Worm (Caenorhabditis elegans) whole organism, L1 larva: ENCODE measurements around the gene Y62E10A.6.
A peak's percentile ranks its signal among the peaks of the same experiment; 100 is the strongest.

Experiments
- C04F5.9 ChIP-seq: sonication (generic microtip); optimal IDR thresholded peaks from 2 replicates; lab custom pipeline; 2016; ENCODE audit warnings: missing genetic modification characterization, missing compliant biosample characterization
- C16A3.4 ChIP-seq: fragments of 150-350 bp; optimal IDR thresholded peaks from 2 replicates; lab custom pipeline; 2014; ENCODE audit warnings: missing biosample characterization, missing genetic modification characterization
- C34B4.2 ChIP-seq: sonication (generic microtip); optimal IDR thresholded peaks from 2 replicates; lab custom pipeline; 2017; ENCODE audit warnings: mild to moderate bottlenecking, missing genetic modification characterization, missing compliant biosample characterization
- Y116A8C.19 ChIP-seq: sonication (generic microtip); optimal IDR thresholded peaks from 2 replicates; lab custom pipeline; 2016; ENCODE audit warnings: missing compliant biosample characterization, missing genetic modification characterization, borderline replicate concordance
- alr-1 ChIP-seq: fragments of 200-800 bp; sonication (Bioruptor generic); optimal IDR thresholded peaks from 2 replicates; lab custom pipeline; 2018; ENCODE audit warnings: borderline replicate concordance, mild to moderate bottlenecking, missing genetic modification characterization, missing compliant biosample characterization
- ama-1 ChIP-seq: fragments of 150-350 bp; optimal IDR thresholded peaks from 2 replicates; lab custom pipeline; 2014
- blmp-1 ChIP-seq: fragments of 150-350 bp; optimal IDR thresholded peaks from 2 replicates; lab custom pipeline; 2014; ENCODE audit warnings: missing biosample characterization, missing genetic modification characterization
- ceh-82 ChIP-seq, 3 experiments: fragments of 150-350 bp in 1 of 3; sonication (generic microtip) in 2 of 3; optimal IDR thresholded peaks; 2 replicates each; lab custom pipeline; 2014 to 2017; ENCODE audit warnings: missing biosample characterization in 3 of 3, missing genetic modification characterization in 3 of 3
- dsc-1 ChIP-seq: sonication (generic microtip); optimal IDR thresholded peaks from 2 replicates; lab custom pipeline; 2016; ENCODE audit warnings: mild to moderate bottlenecking, missing genetic modification characterization, missing compliant biosample characterization
- efl-1 ChIP-seq, 4 experiments: fragments of 150-350 bp; optimal IDR thresholded peaks in 3 of 4; peaks in 1 of 4; 1 replicate in 1 of 4; 2 replicates in 3 of 4; lab custom pipeline; 2014; ENCODE audit warnings: missing biosample characterization in 2 of 4, missing genetic modification characterization in 2 of 4, missing genetic modification reagents in 2 of 4
- efl-3 ChIP-seq: fragments of 200-800 bp; sonication (Bioruptor generic); optimal IDR thresholded peaks from 2 replicates; lab custom pipeline; 2018; ENCODE audit warnings: mild to moderate bottlenecking, missing genetic modification characterization, missing compliant biosample characterization
- elt-2 ChIP-seq: sonication (generic microtip); optimal IDR thresholded peaks from 2 replicates; lab custom pipeline; 2016; ENCODE audit warnings: missing genetic modification characterization, mild to moderate bottlenecking, inconsistent platforms, missing compliant biosample characterization, missing genetic modification reagents
- ets-5 ChIP-seq: fragments of 200-800 bp; sonication (Bioruptor generic); IDR thresholded peaks from 2 replicates; pipeline ENCODE4 v1.3.6; 2022; ENCODE audit warnings: missing genetic modification characterization, missing compliant biosample characterization
- fos-1 ChIP-seq: fragments of 150-350 bp; optimal IDR thresholded peaks from 2 replicates; lab custom pipeline; 2014; ENCODE audit warnings: missing biosample characterization, missing genetic modification characterization
- hlh-17 ChIP-seq: fragments of 200-800 bp; sonication (Bioruptor generic); optimal IDR thresholded peaks from 2 replicates; lab custom pipeline; 2018; ENCODE audit warnings: missing genetic modification characterization, mild to moderate bottlenecking, missing compliant biosample characterization, moderate library complexity, borderline replicate concordance
- hlh-4 ChIP-seq: sonication (generic microtip); optimal IDR thresholded peaks from 2 replicates; lab custom pipeline; 2016; ENCODE audit warnings: mild to moderate bottlenecking, missing genetic modification characterization, missing compliant biosample characterization
- irx-1 ChIP-seq: sonication (generic microtip); optimal IDR thresholded peaks from 2 replicates; lab custom pipeline; 2016; ENCODE audit warnings: missing genetic modification characterization, missing compliant biosample characterization
- isw-1 ChIP-seq: fragments of 200-800 bp; sonication (Bioruptor generic); IDR thresholded peaks from 2 replicates; pipeline ENCODE4 v1.3.6; 2022; ENCODE audit warnings: missing genetic modification characterization, missing compliant biosample characterization
- lin-13 ChIP-seq: fragments of 150-350 bp; optimal IDR thresholded peaks from 2 replicates; lab custom pipeline; 2014; ENCODE audit warnings: missing biosample characterization, missing genetic modification reagents, missing genetic modification characterization
- lin-14 ChIP-seq: fragments of 200-800 bp; sonication (Bioruptor generic); optimal IDR thresholded peaks from 2 replicates; lab custom pipeline; 2018; ENCODE audit warnings: mild to moderate bottlenecking, missing genetic modification characterization, moderate library complexity, missing compliant biosample characterization
- lin-15B ChIP-seq: fragments of 150-350 bp; sonication (generic microtip); optimal IDR thresholded peaks from 3 replicates; lab custom pipeline; 2014; ENCODE audit warnings: missing biosample characterization, missing genetic modification characterization
- lin-35 ChIP-seq, 2 experiments: fragments of 150-350 bp; optimal IDR thresholded peaks; 2 replicates each; lab custom pipeline; 2014; ENCODE audit warnings: missing biosample characterization in 2 of 2, missing genetic modification characterization in 2 of 2, missing genetic modification reagents in 2 of 2
- lsy-2 ChIP-seq, 2 experiments: fragments of 150-350 bp; optimal IDR thresholded peaks; 2 replicates each; lab custom pipeline; 2014; ENCODE audit warnings: missing biosample characterization in 2 of 2, missing genetic modification characterization in 2 of 2
- mab-9 ChIP-seq: fragments of 200-800 bp; sonication (Bioruptor generic); IDR thresholded peaks from 2 replicates; pipeline ENCODE4 v1.3.6; 2022; ENCODE audit warnings: missing genetic modification reagents, missing genetic modification characterization, missing compliant biosample characterization
- mef-2 ChIP-seq: fragments of 150-350 bp; optimal IDR thresholded peaks from 2 replicates; lab custom pipeline; 2014; ENCODE audit warnings: missing biosample characterization, missing genetic modification characterization
- nhr-11 ChIP-seq: fragments of 150-350 bp; optimal IDR thresholded peaks from 2 replicates; lab custom pipeline; 2014; ENCODE audit warnings: missing biosample characterization, missing genetic modification characterization
- nhr-20 ChIP-seq: sonication (generic microtip); optimal IDR thresholded peaks from 2 replicates; lab custom pipeline; 2016; ENCODE audit warnings: mild to moderate bottlenecking, missing genetic modification characterization, missing compliant biosample characterization
- nhr-237 ChIP-seq: fragments of 150-350 bp; optimal IDR thresholded peaks from 2 replicates; lab custom pipeline; 2014; ENCODE audit warnings: missing biosample characterization, missing genetic modification characterization
- nhr-71 ChIP-seq: sonication (generic microtip); optimal IDR thresholded peaks from 2 replicates; lab custom pipeline; 2016; ENCODE audit warnings: mild to moderate bottlenecking, missing genetic modification characterization, moderate library complexity, missing compliant biosample characterization
- nhr-76 ChIP-seq: sonication (generic microtip); optimal IDR thresholded peaks from 2 replicates; lab custom pipeline; 2017; ENCODE audit warnings: missing biosample characterization, missing genetic modification characterization
- nhr-77 ChIP-seq: fragments of 150-350 bp; optimal IDR thresholded peaks from 2 replicates; lab custom pipeline; 2014; ENCODE audit warnings: missing biosample characterization, missing genetic modification characterization
- nhr-84 ChIP-seq: sonication (generic microtip); optimal IDR thresholded peaks from 2 replicates; lab custom pipeline; 2017; ENCODE audit warnings: missing biosample characterization, missing genetic modification characterization
- nhr-90 ChIP-seq: sonication (generic microtip); optimal IDR thresholded peaks from 2 replicates; lab custom pipeline; 2016; ENCODE audit warnings: mild to moderate bottlenecking, missing genetic modification characterization, missing compliant biosample characterization; ENCODE audit not compliant: poor library complexity
- pax-3 ChIP-seq: fragments of 200-800 bp; sonication (Bioruptor generic); optimal IDR thresholded peaks from 2 replicates; lab custom pipeline; 2018; ENCODE audit warnings: mild to moderate bottlenecking, missing genetic modification characterization, moderate library complexity, missing compliant biosample characterization
- pqm-1 ChIP-seq: sonication (generic microtip); optimal IDR thresholded peaks from 3 replicates; lab custom pipeline; 2017; ENCODE audit warnings: missing biosample characterization, missing genetic modification characterization
- skn-1 ChIP-seq: fragments of 150-350 bp; optimal IDR thresholded peaks from 2 replicates; lab custom pipeline; 2014; ENCODE audit warnings: missing biosample characterization, missing genetic modification characterization
- snu-23 ChIP-seq: sonication (generic microtip); optimal IDR thresholded peaks from 2 replicates; lab custom pipeline; 2016; ENCODE audit warnings: missing genetic modification characterization, missing compliant biosample characterization
- sox-4 ChIP-seq: sonication (generic microtip); optimal IDR thresholded peaks from 2 replicates; lab custom pipeline; 2016; ENCODE audit warnings: missing genetic modification characterization, missing compliant biosample characterization
- sptf-1 ChIP-seq: fragments of 150-350 bp; optimal IDR thresholded peaks from 2 replicates; lab custom pipeline; 2014; ENCODE audit warnings: missing biosample characterization, missing genetic modification characterization
- tbx-2 ChIP-seq: sonication (generic microtip); optimal IDR thresholded peaks from 2 replicates; lab custom pipeline; 2016; ENCODE audit warnings: missing genetic modification characterization, missing compliant biosample characterization
- unc-130 ChIP-seq: fragments of 150-350 bp; optimal IDR thresholded peaks from 2 replicates; lab custom pipeline; 2017; ENCODE audit warnings: missing biosample characterization, missing genetic modification characterization, inconsistent platforms
- unc-62 ChIP-seq: fragments of 150-350 bp; optimal IDR thresholded peaks from 2 replicates; lab custom pipeline; 2014; ENCODE audit warnings: missing biosample characterization, missing genetic modification reagents, missing genetic modification characterization
- unc-86 ChIP-seq: sonication (generic microtip); optimal IDR thresholded peaks from 2 replicates; lab custom pipeline; 2016; ENCODE audit warnings: missing genetic modification characterization, missing compliant biosample characterization
- unc-98 ChIP-seq: fragments of 200-800 bp; sonication (Bioruptor generic); IDR thresholded peaks from 2 replicates; pipeline ENCODE4 v1.3.6; 2022; ENCODE audit warnings: missing genetic modification characterization, missing compliant biosample characterization
- vab-15 ChIP-seq: sonication (generic microtip); optimal IDR thresholded peaks from 2 replicates; lab custom pipeline; 2017; ENCODE audit warnings: missing genotype, mild to moderate bottlenecking, missing genetic modification characterization, missing compliant biosample characterization
- zag-1 ChIP-seq: fragments of 150-350 bp; optimal IDR thresholded peaks from 2 replicates; lab custom pipeline; 2014; ENCODE audit warnings: missing biosample characterization, missing genetic modification characterization
- zip-4 ChIP-seq: fragments of 200-800 bp; sonication (Bioruptor generic); optimal IDR thresholded peaks from 2 replicates; lab custom pipeline; 2018; ENCODE audit warnings: mild to moderate bottlenecking, missing genetic modification characterization, moderate library complexity, missing compliant biosample characterization
- ztf-11 ChIP-seq, 2 experiments: sonication (generic microtip); optimal IDR thresholded peaks; 2 replicates each; lab custom pipeline; 2016 to 2017; ENCODE audit warnings: missing genetic modification characterization in 2 of 2, missing biosample characterization in 1 of 2, missing compliant biosample characterization in 1 of 2

The Y62E10A.6 gene

ce11 chrIV:13395255-13395654 is 23.5 kb downstream of the Y62E10A.6 start (continued):
- peak; percentile 70 for TF ChIP-seq nhr-77 (tag; lab: Kevin White, UChicago)
- TF ChIP-seq dsc-1: peak; percentile 43
- peak; percentile 79 for TF ChIP-seq mef-2 (tag; lab: Kevin White, UChicago)
- TF ChIP-seq nhr-11 (tag; lab: Kevin White, UChicago): peak; percentile 36
- TF ChIP-seq pax-3 (tag; lab: Kevin White, UChicago): peak; percentile 78
- peak; percentile 99 for TF ChIP-seq lin-14
- TF ChIP-seq sptf-1: no peak
- peak; percentile 63 for TF ChIP-seq isw-1
- TF ChIP-seq unc-130 (tag; lab: Kevin White, UChicago): peak; percentile 86
- peak; percentile 50 for TF ChIP-seq blmp-1
- peak; percentile 71 for TF ChIP-seq mab-9 (GFP tag; lab: Robert Waterston, UW)
- TF ChIP-seq zag-1 (tag; lab: Kevin White, UChicago): no peak
- TF ChIP-seq alr-1 (tag; lab: Kevin White, UChicago): no peak
- peak; percentile 84 for TF ChIP-seq lin-13
- no peak for TF ChIP-seq nhr-76 (tag; lab: Kevin White, UChicago)
- TF ChIP-seq unc-86 (tag; lab: Kevin White, UChicago): peak; percentile 63
- no peak for TF ChIP-seq ama-1 (lab: Kevin White, UChicago)
- no peak for TF ChIP-seq hlh-4
- TF ChIP-seq vab-15 (tag; lab: Kevin White, UChicago): peak; percentile 69
- peak; percentile 96 for TF ChIP-seq snu-23 (GFP tag; lab: Kevin White, UChicago)
- TF ChIP-seq fos-1: peak; percentile 26
- TF ChIP-seq lin-35 (GFP tag; optimal IDR thresholded peaks at IDR 0.05; lab: Kevin White, UChicago): peak; percentile 66 to 82
- peak; percentile 74 to 87 for TF ChIP-seq lsy-2 (tag; optimal IDR thresholded peaks at IDR 0.05; lab: Kevin White, UChicago)
- TF ChIP-seq pqm-1 (tag; lab: Kevin White, UChicago): peak; percentile 58
- no peak for TF ChIP-seq efl-3 (GFP tag; lab: Kevin White, UChicago)
- no peak for TF ChIP-seq nhr-84 (tag; lab: Kevin White, UChicago)
- peak in 1 of 2 experiments; percentile 53 for TF ChIP-seq ztf-11 (tag; optimal IDR thresholded peaks at IDR 0.05; lab: Kevin White, UChicago)
- no peak for TF ChIP-seq unc-62 (GFP tag; lab: Kevin White, UChicago)
- peak; percentile 64 for TF ChIP-seq nhr-237 (tag; lab: Kevin White, UChicago)
- peak; percentile 97 for TF ChIP-seq nhr-71 (tag; lab: Kevin White, UChicago)
- no peak for TF ChIP-seq C34B4.2 (tag; lab: Kevin White, UChicago)
- no peak for TF ChIP-seq ets-5
- TF ChIP-seq Y116A8C.19 (tag; lab: Kevin White, UChicago): no peak
- TF ChIP-seq tbx-2 (tag; lab: Kevin White, UChicago): peak; percentile 91
- TF ChIP-seq ceh-82 (tag; optimal IDR thresholded peaks at IDR 0.05; lab: Kevin White, UChicago): peak; percentile 79 to 96 (median 84)
- peak; percentile 26 for TF ChIP-seq sox-4 (tag; lab: Kevin White, UChicago)
- TF ChIP-seq zip-4: peak; percentile 4
- peak; percentile 90 for TF ChIP-seq elt-2 (tag; lab: Kevin White, UChicago)
- TF ChIP-seq hlh-17: no peak
- peak; percentile 68 for TF ChIP-seq irx-1 (tag; lab: Kevin White, UChicago)
- TF ChIP-seq C16A3.4 (tag; lab: Kevin White, UChicago): peak; percentile 75
- no peak for TF ChIP-seq C04F5.9 (tag; lab: Kevin White, UChicago)

ce11 chrIV:13396375-13396774 is 24.6 kb downstream of the Y62E10A.6 start:
- TF ChIP-seq nhr-90: peak; percentile 32
- TF ChIP-seq efl-1 (optimal IDR thresholded peaks at IDR 0.05; lab: Kevin White, UChicago): no peak
- peak in 1 of 2 experiments; percentile 54 for TF ChIP-seq efl-1 (GFP tag; optimal IDR thresholded peaks at IDR 0.05 in 1 of 2; lab: Kevin White, UChicago)
- no peak for TF ChIP-seq blmp-1
- TF ChIP-seq nhr-71 (tag; lab: Kevin White, UChicago): peak; percentile 27
- no peak for TF ChIP-seq hlh-17
- no peak for TF ChIP-seq lin-15B (tag; lab: Kevin White, UChicago)
- peak; percentile 80 for TF ChIP-seq elt-2 (tag; lab: Kevin White, UChicago)
- TF ChIP-seq skn-1 (tag; lab: Kevin White, UChicago): no peak
- peak in 1 of 2 experiments; percentile 5 for TF ChIP-seq lin-35 (GFP tag; optimal IDR thresholded peaks at IDR 0.05; lab: Kevin White, UChicago)
- no peak for TF ChIP-seq fos-1
- TF ChIP-seq mab-9 (GFP tag; lab: Robert Waterston, UW): no peak
- TF ChIP-seq nhr-20 (tag; lab: Kevin White, UChicago): peak; percentile 18
- no peak for TF ChIP-seq unc-98 (GFP tag; lab: Robert Waterston, UW)
- TF ChIP-seq, all 84 proteins: peak for 6
